Worm (Caenorhabditis elegans) whole organism, L1 larva: ENCODE results near the gene M110.7.

Experiments used
- Y116A8C.19 ChIP-seq: sonication (generic microtip); optimal IDR thresholded peaks from 2 replicates; lab custom pipeline; 2016; ENCODE audit warnings: missing compliant biosample characterization, missing genetic modification characterization, borderline replicate concordance
- alr-1 ChIP-seq: fragments of 200-800 bp; sonication (Bioruptor generic); optimal IDR thresholded peaks from 2 replicates; lab custom pipeline; 2018; ENCODE audit warnings: borderline replicate concordance, mild to moderate bottlenecking, missing genetic modification characterization, missing compliant biosample characterization
- blmp-1 ChIP-seq: fragments of 150-350 bp; optimal IDR thresholded peaks from 2 replicates; lab custom pipeline; 2014; ENCODE audit warnings: missing biosample characterization, missing genetic modification characterization
- ces-1 ChIP-seq: fragments of 150-350 bp; optimal IDR thresholded peaks from 2 replicates; lab custom pipeline; 2014; ENCODE audit warnings: missing biosample characterization, missing genetic modification reagents, missing genetic modification characterization
- egl-13 ChIP-seq: sonication (generic microtip); optimal IDR thresholded peaks from 2 replicates; lab custom pipeline; 2016; ENCODE audit warnings: missing genotype, missing genetic modification reagents, missing genetic modification characterization, missing compliant biosample characterization
- fkh-10 ChIP-seq: sonication (generic microtip); optimal IDR thresholded peaks from 2 replicates; lab custom pipeline; 2017; ENCODE audit warnings: missing biosample characterization, missing genetic modification reagents, missing genetic modification characterization
- grh-1 ChIP-seq: fragments of 200-800 bp; sonication (Bioruptor generic); IDR thresholded peaks from 2 replicates; pipeline ENCODE4 v1.3.6; 2022; ENCODE audit warnings: missing genetic modification reagents, missing genetic modification characterization, missing compliant biosample characterization
- lsy-2 ChIP-seq, 2 experiments: fragments of 150-350 bp; optimal IDR thresholded peaks; 2 replicates each; lab custom pipeline; 2014; ENCODE audit warnings: missing biosample characterization in 2 of 2, missing genetic modification characterization in 2 of 2
- mdl-1 ChIP-seq, 2 experiments: fragments of 150-350 bp; optimal IDR thresholded peaks; 2 replicates each; lab custom pipeline; 2014 to 2017; ENCODE audit warnings: missing biosample characterization in 2 of 2, missing genetic modification characterization in 2 of 2, inconsistent platforms in 1 of 2
- nhr-12 ChIP-seq: sonication (generic microtip); optimal IDR thresholded peaks from 2 replicates; lab custom pipeline; 2017; ENCODE audit warnings: missing biosample characterization, missing genetic modification characterization
- nhr-20 ChIP-seq: sonication (generic microtip); optimal IDR thresholded peaks from 2 replicates; lab custom pipeline; 2016; ENCODE audit warnings: mild to moderate bottlenecking, missing genetic modification characterization, missing compliant biosample characterization
- swsn-7 ChIP-seq: sonication (generic microtip); optimal IDR thresholded peaks from 2 replicates; lab custom pipeline; 2016; ENCODE audit warnings: missing genetic modification characterization, missing compliant biosample characterization

DNA sequence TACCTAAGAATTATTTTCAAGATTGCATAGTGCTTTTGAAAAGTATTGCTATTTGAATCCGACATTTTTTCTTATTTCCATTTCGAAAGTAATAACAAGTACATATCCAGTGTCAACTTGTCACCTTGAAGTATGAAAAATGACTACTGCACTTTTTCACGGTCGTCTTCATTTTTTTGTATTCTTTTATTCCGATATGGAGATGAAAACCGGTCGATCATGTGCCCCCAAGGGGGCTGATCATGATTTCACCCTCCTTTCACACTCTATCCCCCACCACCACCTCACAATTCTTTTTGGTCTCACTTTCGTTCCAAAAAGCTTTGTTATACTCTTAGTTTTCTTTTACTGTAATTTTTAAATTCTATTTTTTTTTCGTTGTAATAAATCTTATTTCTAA lies 6.7 kb upstream of the M110.7 start:
- TF ChIP-seq fkh-10 (GFP tag; lab: Kevin White, UChicago) (no peak), swsn-7 (no peak), ces-1 (GFP tag; lab: Kevin White, UChicago) (no peak), Y116A8C.19 (tag; lab: Kevin White, UChicago) (no peak), grh-1 (GFP tag; lab: Robert Waterston, UW) (0 out of 2 replicates have a peak, but pooled peaks have one; percentile 16), egl-13 (tag; lab: Kevin White, UChicago) (no peak), alr-1 (tag; lab: Kevin White, UChicago) (no peak), nhr-12 (tag; lab: Kevin White, UChicago) (no peak), blmp-1 (tag; lab: Kevin White, UChicago) (peak; percentile 89), lsy-2 (tag; optimal IDR thresholded peaks at IDR 0.05; lab: Kevin White, UChicago) (no peak), nhr-20 (tag; lab: Kevin White, UChicago) (peak; percentile 16), mdl-1 (tag; optimal IDR thresholded peaks at IDR 0.05; lab: Kevin White, UChicago) (no peak)
